Fruit fly (Drosophila melanogaster): ENCODE measurements around the gene wts.
A peak's percentile ranks its signal among the peaks of the same experiment; 100 is the strongest.

Gene wts

dm6 chr3R:30765306-30766033 lies 40.9 kb downstream of the wts start, which contains the start of gene zfh1:
zfh1 (plus strand) TSS chr3R:30765926.
- TF ChIP-seq CG12605 (GFP tag; IDR thresholded peaks at IDR 0.05) (no peak), CG4496 (GFP tag; IDR thresholded peaks at IDR 0.05) (no peak), EcR (GFP tag; optimal IDR thresholded peaks at IDR 0.05) (peak; percentile 75), Snoo (tag; optimal IDR thresholded peaks at IDR 0.05) (no peak), Pif1A (GFP tag; optimal IDR thresholded peaks at IDR 0.05) (no peak), CG10348 (GFP tag; IDR thresholded peaks at IDR 0.05) (no peak), CG8301 (tag; optimal IDR thresholded peaks at IDR 0.05) (no peak), CG13204 (GFP tag; optimal IDR thresholded peaks at IDR 0.05) (peak; percentile 60), D1 (tag; optimal IDR thresholded peaks at IDR 0.05) (no peak), CG9948 (tag; optimal IDR thresholded peaks at IDR 0.05) (no peak), CG32121 (GFP tag; IDR thresholded peaks at IDR 0.05) (peak; percentile 62), CG15710 (tag; optimal IDR thresholded peaks at IDR 0.05) (no peak), CG14655 (GFP tag; optimal IDR thresholded peaks at IDR 0.05) (no peak), CG34367 (tag; optimal IDR thresholded peaks at IDR 0.05) (no peak), CG8159 (tag; optimal IDR thresholded peaks at IDR 0.05) (no peak), fd96Ca (GFP tag; IDR thresholded peaks at IDR 0.05) (no peak), gl (tag; optimal IDR thresholded peaks at IDR 0.05) (no peak), Pif1B (GFP tag; optimal IDR thresholded peaks at IDR 0.05) (no peak), Ets98B (GFP tag; IDR thresholded peaks at IDR 0.05) (peak; percentile 34; the same call in 1 of the 2 replicates), CG17806 (tag; optimal IDR thresholded peaks at IDR 0.05) (no peak), rn (GFP tag; IDR thresholded peaks at IDR 0.05) (no peak)

- TF ChIP-seq Pif1A (GFP tag; optimal IDR thresholded peaks at IDR 0.05) (no peak), rn (GFP tag; IDR thresholded peaks at IDR 0.05) (0 out of 2 replicates have a peak, but pooled peaks have one; percentile 14), CG34367 (tag; optimal IDR thresholded peaks at IDR 0.05) (no peak), gl (tag; optimal IDR thresholded peaks at IDR 0.05) (no peak), CG9948 (tag; optimal IDR thresholded peaks at IDR 0.05) (no peak), fd96Ca (GFP tag; IDR thresholded peaks at IDR 0.05) (peak; percentile 43; the same call in 1 of the 3 replicates), CG4496 (GFP tag; IDR thresholded peaks at IDR 0.05) (0 out of 3 replicates have a peak, but pooled peaks have one; percentile 24), Snoo (tag; optimal IDR thresholded peaks at IDR 0.05) (no peak)
These were observed 42.3 kb downstream of the wts start for dm6 chr3R:30764121-30764520.

- TF ChIP-seq Ets98B (GFP tag; IDR thresholded peaks at IDR 0.05): no peak
- no peak for TF ChIP-seq CG4496 (GFP tag; IDR thresholded peaks at IDR 0.05)
- TF ChIP-seq Snoo (tag; optimal IDR thresholded peaks at IDR 0.05): no peak
- no peak for TF ChIP-seq Pif1B (GFP tag; optimal IDR thresholded peaks at IDR 0.05)
- no peak for TF ChIP-seq fd96Ca (GFP tag; IDR thresholded peaks at IDR 0.05)
- TF ChIP-seq D1 (tag; optimal IDR thresholded peaks at IDR 0.05): no peak
- no peak for TF ChIP-seq CG10348 (GFP tag; IDR thresholded peaks at IDR 0.05)
- TF ChIP-seq CG14655 (GFP tag; optimal IDR thresholded peaks at IDR 0.05): no peak
- no peak for TF ChIP-seq CG13204 (GFP tag; optimal IDR thresholded peaks at IDR 0.05)
- TF ChIP-seq CG12605 (GFP tag; IDR thresholded peaks at IDR 0.05): no peak
- TF ChIP-seq CG34367 (tag; optimal IDR thresholded peaks at IDR 0.05): no peak
- TF ChIP-seq CG17806 (tag; optimal IDR thresholded peaks at IDR 0.05): no peak
- TF ChIP-seq Pif1A (GFP tag; optimal IDR thresholded peaks at IDR 0.05): no peak
- no peak for TF ChIP-seq CG8301 (tag; optimal IDR thresholded peaks at IDR 0.05)
These were observed 44.2 kb downstream of the wts start for dm6 chr3R:30762230-30762629.

dm6 chr3R:30761140-30761539 lies 45.3 kb downstream of the wts start:
- TF ChIP-seq CG8159 (tag; optimal IDR thresholded peaks at IDR 0.05) (peak; percentile 19), CG13204 (GFP tag; optimal IDR thresholded peaks at IDR 0.05) (no peak), CG10348 (GFP tag; IDR thresholded peaks at IDR 0.05) (no peak), gl (tag; optimal IDR thresholded peaks at IDR 0.05) (no peak), CG4496 (GFP tag; IDR thresholded peaks at IDR 0.05) (no peak), CG17806 (tag; optimal IDR thresholded peaks at IDR 0.05) (peak; percentile 23), Ets98B (GFP tag; IDR thresholded peaks at IDR 0.05) (no peak), CG14655 (GFP tag; optimal IDR thresholded peaks at IDR 0.05) (no peak), Snoo (tag; optimal IDR thresholded peaks at IDR 0.05) (peak; percentile 16), CG32121 (GFP tag; IDR thresholded peaks at IDR 0.05) (no peak), CG9948 (tag; optimal IDR thresholded peaks at IDR 0.05) (peak; percentile 13)

- TF ChIP-seq CG14655 (GFP tag; optimal IDR thresholded peaks at IDR 0.05): peak; percentile 5
- no peak for TF ChIP-seq CG13204 (GFP tag; optimal IDR thresholded peaks at IDR 0.05)
- TF ChIP-seq Ets98B (GFP tag; IDR thresholded peaks at IDR 0.05): no peak
- no peak for TF ChIP-seq CG9948 (tag; optimal IDR thresholded peaks at IDR 0.05)
- no peak for TF ChIP-seq fd96Ca (GFP tag; IDR thresholded peaks at IDR 0.05)
- TF ChIP-seq CG17806 (tag; optimal IDR thresholded peaks at IDR 0.05): no peak
- TF ChIP-seq Snoo (tag; optimal IDR thresholded peaks at IDR 0.05): no peak
- no peak for TF ChIP-seq CG10348 (GFP tag; IDR thresholded peaks at IDR 0.05)
- TF ChIP-seq D1 (tag; optimal IDR thresholded peaks at IDR 0.05): no peak
- TF ChIP-seq CG8159 (tag; optimal IDR thresholded peaks at IDR 0.05): peak; percentile 10
- no peak for TF ChIP-seq CG8301 (tag; optimal IDR thresholded peaks at IDR 0.05)
- TF ChIP-seq CG4496 (GFP tag; IDR thresholded peaks at IDR 0.05): peak; percentile 33; the same call in 1 of the 3 replicates
- TF ChIP-seq EcR (GFP tag; optimal IDR thresholded peaks at IDR 0.05): no peak
These were observed 47.4 kb downstream of the wts start for dm6 chr3R:30758725-30759714.
